Fruit fly (Drosophila melanogaster) whole organism, embryonic: ENCODE measurements around the gene Cpsf5.

Experiments used
- Aef1 ChIP-seq: fragments of 200-800 bp; sonication (Bioruptor generic); IDR thresholded peaks from 3 replicates; pipeline ENCODE4 v1.3.6; 2022; ENCODE audit warnings: missing biosample characterization, missing genetic modification characterization
- Atf-2 ChIP-seq: fragments of 200-800 bp; sonication (Bioruptor generic); optimal IDR thresholded peaks from 2 replicates; lab custom pipeline; 2016; ENCODE audit warnings: missing biosample characterization, missing genetic modification characterization
- CG1024 ChIP-seq: fragments of 200-800 bp; sonication (Bioruptor generic); IDR thresholded peaks from 2 replicates; pipeline ENCODE4 v1.3.6; 2022; ENCODE audit warnings: missing biosample characterization, missing genetic modification characterization
- CG12299 ChIP-seq: fragments of 200-800 bp; sonication (Bioruptor generic); optimal IDR thresholded peaks from 2 replicates; lab custom pipeline; 2018; ENCODE audit warnings: missing biosample characterization, mild to moderate bottlenecking, missing genetic modification characterization
- CG13424 ChIP-seq: fragments of 200-800 bp; sonication (Bioruptor generic); optimal IDR thresholded peaks from 2 replicates; lab custom pipeline; 2019; ENCODE audit warnings: missing biosample characterization, mild to moderate bottlenecking, missing genetic modification characterization, moderate library complexity
- CG15073 ChIP-seq: fragments of 200-800 bp; sonication (Bioruptor generic); optimal IDR thresholded peaks from 2 replicates; lab custom pipeline; 2016; ENCODE audit warnings: missing biosample characterization, missing genetic modification characterization
- CG1603 ChIP-seq: fragments of 200-800 bp; sonication (Bioruptor generic); optimal IDR thresholded peaks from 2 replicates; lab custom pipeline; 2019; ENCODE audit warnings: missing biosample characterization, mild to moderate bottlenecking, missing genetic modification characterization, moderate library complexity
- CG17361 ChIP-seq: fragments of 200-800 bp; sonication (Bioruptor generic); IDR thresholded peaks from 3 replicates; pipeline ENCODE4 v1.3.6; 2022; ENCODE audit warnings: missing biosample characterization, missing genetic modification characterization
- CG17912 ChIP-seq: fragments of 200-800 bp; sonication (Bioruptor generic); optimal IDR thresholded peaks from 2 replicates; lab custom pipeline; 2018; ENCODE audit warnings: missing biosample characterization, mild to moderate bottlenecking, missing genetic modification characterization
- CG2712 ChIP-seq: fragments of 200-800 bp; optimal IDR thresholded peaks from 3 replicates; lab custom pipeline; 2019; ENCODE audit warnings: missing biosample characterization, mild to moderate bottlenecking, missing genetic modification characterization, moderate library complexity
- CG30431 ChIP-seq: fragments of 200-800 bp; sonication (Bioruptor generic); optimal IDR thresholded peaks from 2 replicates; lab custom pipeline; 2017; ENCODE audit warnings: missing biosample characterization, missing genetic modification characterization
- CG34376 ChIP-seq: fragments of 200-800 bp; sonication (Bioruptor generic); optimal IDR thresholded peaks from 2 replicates; lab custom pipeline; 2018; ENCODE audit warnings: missing biosample characterization, mild to moderate bottlenecking, missing genetic modification characterization
- CG34422 ChIP-seq: fragments of 200-800 bp; sonication (Bioruptor generic); IDR thresholded peaks from 3 replicates; pipeline ENCODE4 v1.3.6; 2022; ENCODE audit warnings: missing biosample characterization, missing genetic modification characterization
- CG4424 ChIP-seq: fragments of 200-800 bp; sonication (Bioruptor generic); optimal IDR thresholded peaks from 3 replicates; lab custom pipeline; 2016; ENCODE audit warnings: missing biosample characterization, missing genetic modification characterization
- CG6791 ChIP-seq: fragments of 200-800 bp; sonication (Bioruptor generic); IDR thresholded peaks from 3 replicates; pipeline ENCODE4 v1.3.6; 2022; ENCODE audit warnings: missing biosample characterization, missing genetic modification characterization; ENCODE audit not compliant: partially characterized antibody
- CG7928 ChIP-seq: fragments of 200-800 bp; sonication (Bioruptor generic); optimal IDR thresholded peaks from 2 replicates; lab custom pipeline; 2017; ENCODE audit warnings: missing biosample characterization, mild to moderate bottlenecking, missing genetic modification characterization
- CG8089 ChIP-seq: fragments of 200-800 bp; sonication (Bioruptor generic); optimal IDR thresholded peaks from 3 replicates; lab custom pipeline; 2016; ENCODE audit warnings: missing biosample characterization, missing genetic modification characterization
- Deaf1 ChIP-seq: fragments of 200-800 bp; optimal IDR thresholded peaks from 3 replicates; lab custom pipeline; 2019; ENCODE audit warnings: missing biosample characterization, mild to moderate bottlenecking, missing genetic modification characterization, moderate library complexity
- GATAe ChIP-seq: fragments of 200-800 bp; sonication (Bioruptor generic); conservative IDR thresholded peaks from 2 replicates; pipeline ENCODE4 v1.3.6; 2022; ENCODE audit warnings: missing biosample characterization, missing genetic modification characterization
- HmgD ChIP-seq: fragments of 200-800 bp; sonication (Bioruptor generic); optimal IDR thresholded peaks from 3 replicates; lab custom pipeline; 2016; ENCODE audit warnings: missing biosample characterization, missing genetic modification characterization
- Lhr ChIP-seq: fragments of 200-800 bp; sonication (Bioruptor generic); optimal IDR thresholded peaks from 3 replicates; lab custom pipeline; 2017; ENCODE audit warnings: mild to moderate bottlenecking, missing biosample characterization, missing genetic modification reagents, missing genetic modification characterization
- MTF-1 ChIP-seq: fragments of 200-800 bp; sonication (Bioruptor generic); optimal IDR thresholded peaks from 2 replicates; lab custom pipeline; 2018; ENCODE audit warnings: missing biosample characterization, mild to moderate bottlenecking, missing genetic modification characterization, borderline replicate concordance
- NC2α ChIP-seq: fragments of 200-800 bp; sonication (Bioruptor generic); optimal IDR thresholded peaks from 2 replicates; lab custom pipeline; 2016; ENCODE audit warnings: missing biosample characterization, missing genetic modification characterization
- NC2β ChIP-seq: fragments of 200-800 bp; sonication (Bioruptor generic); optimal IDR thresholded peaks from 2 replicates; lab custom pipeline; 2016; ENCODE audit warnings: missing biosample characterization, missing genetic modification characterization
- Rx ChIP-seq: fragments of 200-800 bp; sonication (Bioruptor generic); IDR thresholded peaks from 2 replicates; pipeline ENCODE4 v1.3.6; 2022; ENCODE audit warnings: missing biosample characterization, missing genetic modification characterization
- Stat92E ChIP-seq, 3 experiments: fragments of >200 bp in 2 of 3; fragments of 200-800 bp in 1 of 3; sonication (Bioruptor generic) in 1 of 3; optimal IDR thresholded peaks; 2 replicates each; lab custom pipeline; 2017 to 2019; ENCODE audit warnings: missing biosample characterization in 3 of 3, missing genetic modification characterization in 3 of 3, mild to moderate bottlenecking in 1 of 3, moderate library complexity in 1 of 3
- Taf1 ChIP-seq: fragments of 200-800 bp; sonication (Bioruptor generic); IDR thresholded peaks from 2 replicates; pipeline ENCODE4 v1.3.6; 2022; ENCODE audit warnings: missing biosample characterization, missing genetic modification characterization
- Xrp1 ChIP-seq: fragments of 200-800 bp; sonication (Bioruptor generic); IDR thresholded peaks from 2 replicates; pipeline ENCODE4 v1.3.6; 2022; ENCODE audit warnings: missing biosample characterization, missing genetic modification characterization
- ato ChIP-seq: fragments of 200-800 bp; sonication (Bioruptor generic); IDR thresholded peaks from 2 replicates; pipeline ENCODE4 v1.3.6; 2022; ENCODE audit warnings: missing biosample characterization, missing genetic modification characterization; ENCODE audit not compliant: partially characterized antibody
- cad ChIP-seq: fragments of >200 bp; optimal IDR thresholded peaks from 2 replicates; lab custom pipeline; 2017; ENCODE audit warnings: missing biosample characterization, missing genetic modification characterization
- crp ChIP-seq, 2 experiments: fragments of 200-800 bp; sonication (Bioruptor generic); optimal IDR thresholded peaks; 2 replicates in 1 of 2; 3 replicates in 1 of 2; lab custom pipeline; 2017; ENCODE audit warnings: missing biosample characterization in 2 of 2, missing genetic modification characterization in 2 of 2, mild to moderate bottlenecking in 1 of 2, moderate library complexity in 1 of 2
- dan ChIP-seq: fragments of 200-800 bp; sonication (Bioruptor generic); IDR thresholded peaks from 2 replicates; pipeline ENCODE4 v1.3.6; 2022; ENCODE audit warnings: missing biosample characterization, missing genetic modification characterization
- emc ChIP-seq: fragments of 200-800 bp; sonication (Bioruptor generic); optimal IDR thresholded peaks from 2 replicates; lab custom pipeline; 2016; ENCODE audit warnings: missing biosample characterization, missing genetic modification characterization
- en ChIP-seq: fragments of 200-800 bp; sonication (Bioruptor generic); optimal IDR thresholded peaks from 2 replicates; lab custom pipeline; 2016; ENCODE audit warnings: missing biosample characterization, missing genetic modification characterization
- eve ChIP-seq, 2 experiments: fragments of >200 bp; optimal IDR thresholded peaks; 2 replicates each; lab custom pipeline; 2017; ENCODE audit warnings: missing biosample characterization in 2 of 2, missing genetic modification characterization in 2 of 2
- ewg ChIP-seq: fragments of 200-800 bp; sonication (Bioruptor generic); optimal IDR thresholded peaks from 3 replicates; lab custom pipeline; 2017; ENCODE audit warnings: mild to moderate bottlenecking, missing biosample characterization, missing genetic modification reagents, missing genetic modification characterization
- fd102C ChIP-seq: fragments of 200-800 bp; sonication (Bioruptor generic); optimal IDR thresholded peaks from 2 replicates; lab custom pipeline; 2018; ENCODE audit warnings: missing biosample characterization, mild to moderate bottlenecking, missing genetic modification characterization, moderate library complexity
- kni ChIP-seq: fragments of 200-800 bp; sonication (Bioruptor generic); optimal IDR thresholded peaks from 3 replicates; lab custom pipeline; 2017; ENCODE audit warnings: mild to moderate bottlenecking, missing biosample characterization, missing genetic modification reagents, missing genetic modification characterization
- nmo ChIP-seq: fragments of 200-800 bp; sonication (Bioruptor generic); optimal IDR thresholded peaks from 2 replicates; lab custom pipeline; 2018; ENCODE audit warnings: missing biosample characterization, mild to moderate bottlenecking, missing genetic modification characterization, moderate library complexity
- pan ChIP-seq, 4 experiments: fragments of >200 bp in 3 of 4; fragments of 200-800 bp in 1 of 4; sonication (Bioruptor generic) in 1 of 4; optimal IDR thresholded peaks in 3 of 4; IDR thresholded peaks in 1 of 4; 2 replicates each; pipeline versions ENCODE4 v1.3.6 to Lab custom; 2017 to 2022; ENCODE audit warnings: missing biosample characterization in 2 of 4, missing genetic modification characterization in 2 of 4, mixed read lengths in 1 of 4
- pfk ChIP-seq: fragments of 200-800 bp; sonication (Bioruptor generic); optimal IDR thresholded peaks from 2 replicates; lab custom pipeline; 2018; ENCODE audit warnings: missing biosample characterization, mild to moderate bottlenecking, missing genetic modification characterization, moderate library complexity
- pros ChIP-seq: fragments of 200-800 bp; sonication (Bioruptor generic); optimal IDR thresholded peaks from 3 replicates; lab custom pipeline; 2019; ENCODE audit warnings: missing biosample characterization, mild to moderate bottlenecking, missing genetic modification characterization, moderate library complexity
- scrt ChIP-seq: fragments of 200-800 bp; sonication (Bioruptor generic); optimal IDR thresholded peaks from 2 replicates; lab custom pipeline; 2018; ENCODE audit warnings: missing biosample characterization, mild to moderate bottlenecking, missing genetic modification characterization, moderate library complexity
- sna ChIP-seq: fragments of 200-800 bp; sonication (Bioruptor generic); IDR thresholded peaks from 2 replicates; pipeline ENCODE4 v1.3.6; 2022; ENCODE audit warnings: missing biosample characterization, missing genetic modification characterization; ENCODE audit not compliant: partially characterized antibody
- tll ChIP-seq, 2 experiments: fragments of 200-800 bp in 1 of 2; fragments of >200 bp in 1 of 2; sonication (Bioruptor generic) in 1 of 2; optimal IDR thresholded peaks; 2 replicates each; lab custom pipeline; 2017 to 2019; ENCODE audit warnings: missing biosample characterization in 2 of 2, missing genetic modification characterization in 2 of 2, mild to moderate bottlenecking in 1 of 2, moderate library complexity in 1 of 2
- ttk ChIP-seq: fragments of 200-800 bp; sonication (Bioruptor generic); IDR thresholded peaks from 2 replicates; pipeline ENCODE4 v2.1.2; 2022; ENCODE audit warnings: missing biosample characterization, missing genetic modification characterization
- vnd ChIP-seq: fragments of 200-800 bp; sonication (Bioruptor generic); IDR thresholded peaks from 3 replicates; pipeline ENCODE4 v1.3.6; 2022; ENCODE audit warnings: missing biosample characterization, missing genetic modification characterization; ENCODE audit not compliant: partially characterized antibody
- wor ChIP-seq: fragments of 200-800 bp; sonication (Bioruptor generic); IDR thresholded peaks from 2 replicates; pipeline ENCODE4 v1.3.6; 2022; ENCODE audit warnings: missing biosample characterization, missing genetic modification characterization

The Cpsf5 gene

dm6 chr3L:9457619-9458092 lies 46.8 kb downstream of the Cpsf5 start, which contains the start of gene CG3437 (continued):
- peak; percentile 99 for TF ChIP-seq nmo (GFP tag; lab: Kevin White, UChicago)
- TF ChIP-seq CG7928 (GFP tag; lab: Kevin White, UChicago), result peak; percentile 96
- TF ChIP-seq ttk, result peak; percentile 99
- peak; percentile 98 for TF ChIP-seq GATAe (GFP tag; lab: Robert Waterston, UW)
- peak; percentile 98 for TF ChIP-seq dan (GFP tag; lab: Robert Waterston, UW)
- peak; percentile 97 for TF ChIP-seq wor (GFP tag; lab: Robert Waterston, UW)
- peak; percentile 100 for TF ChIP-seq Rx (GFP tag; lab: Robert Waterston, UW)
- TF ChIP-seq ato (GFP tag; lab: Robert Waterston, UW), result no peak
- TF ChIP-seq Atf-2 (GFP tag; lab: Kevin White, UChicago), result peak; percentile 98
- peak; percentile 100 for TF ChIP-seq CG34422 (GFP tag; lab: Robert Waterston, UW)
- TF ChIP-seq CG13424 (tag; lab: Kevin White, UChicago), result peak; percentile 99
- peak; percentile 97 for TF ChIP-seq scrt (GFP tag; lab: Kevin White, UChicago)
- peak; percentile 97 for TF ChIP-seq MTF-1 (GFP tag; lab: Kevin White, UChicago)
- peak; percentile 100 for TF ChIP-seq Xrp1 (GFP tag; lab: Robert Waterston, UW)
- peak; percentile 98 for TF ChIP-seq CG4424
- no peak for TF ChIP-seq cad
- peak; percentile 98 for TF ChIP-seq CG30431 (GFP tag; lab: Kevin White, UChicago)
- TF ChIP-seq emc (GFP tag; lab: Kevin White, UChicago), result peak; percentile 97
- TF ChIP-seq en (GFP tag; lab: Kevin White, UChicago), result peak; percentile 98
- TF ChIP-seq CG34376, result peak; percentile 99
- TF ChIP-seq CG17912 (GFP tag; lab: Kevin White, UChicago), result peak; percentile 95
- peak; percentile 97 for TF ChIP-seq CG12299 (tag; lab: Kevin White, UChicago)
- TF ChIP-seq kni (GFP tag; lab: Kevin White, UChicago), result peak; percentile 97
- TF ChIP-seq crp (GFP tag; optimal IDR thresholded peaks at IDR 0.05; lab: Kevin White, UChicago), result peak; percentile 46 to 92
- peak; percentile 96 for TF ChIP-seq CG2712 (tag; lab: Kevin White, UChicago)
- peak; percentile 97 for TF ChIP-seq HmgD (GFP tag; lab: Kevin White, UChicago)
- peak in 1 of 3 experiments; percentile 91 for TF ChIP-seq Stat92E (GFP tag; optimal IDR thresholded peaks at IDR 0.05; lab: Kevin White, UChicago)
- peak in 1 of 2 experiments; percentile 84 for TF ChIP-seq tll (GFP tag; optimal IDR thresholded peaks at IDR 0.05; lab: Kevin White, UChicago)
- no peak for TF ChIP-seq eve (GFP tag; optimal IDR thresholded peaks at IDR 0.05; lab: Kevin White, UChicago)
- peak; percentile 82 for TF ChIP-seq fd102C (GFP tag; lab: Kevin White, UChicago)
- TF ChIP-seq Taf1 (GFP tag; lab: Robert Waterston, UW), result peak; percentile 97
- peak; percentile 97 for TF ChIP-seq CG8089 (GFP tag; lab: Kevin White, UChicago)
- 0 out of 3 replicates have a peak, but pooled peaks have one; percentile 29 for TF ChIP-seq vnd (GFP tag; lab: Robert Waterston, UW)
- peak; percentile 99 for TF ChIP-seq Aef1 (GFP tag; lab: Robert Waterston, UW)
- peak; percentile 73 for TF ChIP-seq Deaf1 (tag; lab: Kevin White, UChicago)
- peak; percentile 89 for TF ChIP-seq CG15073
- TF ChIP-seq pan (optimal IDR thresholded peaks at IDR 0.05; lab: Kevin White, UChicago), result no peak
- peak in 1 of 2 experiments; percentile 99 for TF ChIP-seq pan (GFP tag; optimal IDR thresholded peaks at IDR 0.05 in 1 of 2, IDR thresholded peaks at IDR 0.05 in 1 of 2)
- TF ChIP-seq Lhr, result peak; percentile 95
- TF ChIP-seq pros (GFP tag; lab: Kevin White, UChicago), result peak; percentile 76
- no peak; the same call in 1 of the 2 replicates for TF ChIP-seq sna (GFP tag; lab: Robert Waterston, UW)
- peak; percentile 79 for TF ChIP-seq pfk (GFP tag; lab: Kevin White, UChicago)
- TF ChIP-seq CG1603 (tag; lab: Kevin White, UChicago), result peak; percentile 96
- TF ChIP-seq NC2α (GFP tag; lab: Kevin White, UChicago), result peak; percentile 97
- TF ChIP-seq CG17361, result peak; percentile 99
- TF ChIP-seq ewg (GFP tag; lab: Kevin White, UChicago), result peak; percentile 97
- TF ChIP-seq CG1024 (GFP tag; lab: Robert Waterston, UW), result peak; percentile 97
- no peak for TF ChIP-seq CG6791 (GFP tag; lab: Robert Waterston, UW)
- TF ChIP-seq NC2β (GFP tag; lab: Kevin White, UChicago), result peak; percentile 97
